Worm (Caenorhabditis elegans) whole organism, L3 larva: ENCODE data around the gene math-16.

ENCODE experiments used
- ceh-82 ChIP-seq: fragments of 150-350 bp; optimal IDR thresholded peaks from 2 replicates; lab custom pipeline; 2014; ENCODE audit warnings: missing biosample characterization, missing genetic modification characterization
- lin-15B ChIP-seq: fragments of 150-350 bp; optimal IDR thresholded peaks from 2 replicates; lab custom pipeline; 2014; ENCODE audit warnings: missing biosample characterization, missing genetic modification characterization
- lin-39 ChIP-seq: fragments of 150-350 bp; optimal IDR thresholded peaks from 2 replicates; lab custom pipeline; 2018; ENCODE audit warnings: missing biosample characterization, missing genetic modification reagents, missing genetic modification characterization
- unc-39 ChIP-seq: sonication (generic microtip); optimal IDR thresholded peaks from 4 replicates; lab custom pipeline; 2017; ENCODE audit warnings: missing biosample characterization, missing genetic modification characterization
- unc-62 ChIP-seq: fragments of 150-350 bp; sonication (generic microtip); optimal IDR thresholded peaks from 4 replicates; lab custom pipeline; 2014; ENCODE audit warnings: missing biosample characterization, missing genetic modification reagents, missing genetic modification characterization

DNA sequence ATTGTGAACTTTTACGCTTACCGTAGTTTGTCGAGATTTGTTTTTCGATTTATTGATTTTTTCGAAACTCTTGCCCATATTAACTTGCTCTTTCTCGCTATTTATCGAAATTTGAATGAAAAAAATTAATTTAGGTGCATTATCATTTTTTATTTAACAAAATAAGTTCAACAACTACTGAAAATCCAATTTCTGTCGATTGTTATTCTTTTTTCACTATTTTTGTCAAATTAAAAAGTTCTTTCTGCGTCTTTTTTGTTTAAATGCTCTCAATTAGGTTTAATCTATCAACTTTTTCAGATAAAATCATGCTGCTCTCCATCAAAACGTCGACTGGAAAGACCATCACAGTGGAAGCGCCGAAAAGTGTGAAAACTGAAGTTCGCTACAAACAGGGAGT lies 47.6 kb upstream of the math-16 start, which contains the start of gene F52C6.2:
- no peak for TF ChIP-seq unc-62
- no peak for TF ChIP-seq ceh-82 (tag; lab: Kevin White, UChicago)
- no peak for TF ChIP-seq unc-39
- no peak for TF ChIP-seq lin-39 (tag; lab: Kevin White, UChicago)
- no peak for TF ChIP-seq lin-15B
